Fruit fly (Drosophila melanogaster): ENCODE data around the gene CG33643.

CG33643 gene

dm6 chr2L:13554547-13555159, 23.8 kb downstream of the CG33643 start:
- peak; percentile 46 for TF ChIP-seq Lpt (GFP tag; optimal IDR thresholded peaks at IDR 0.05)
- TF ChIP-seq CG6163 (GFP tag; IDR thresholded peaks at IDR 0.05): peak; percentile 47; the same call in 2 of the 3 replicates
- no peak for TF ChIP-seq CG8119 (GFP tag; IDR thresholded peaks at IDR 0.05)
- TF ChIP-seq Eip78C (GFP tag): peak; percentile 52
- peak; percentile 14 for TF ChIP-seq dsx (GFP tag; optimal IDR thresholded peaks at IDR 0.05; ENCODE audit: poor library complexity, severe bottlenecking)
- no peak for TF ChIP-seq CG3919 (GFP tag; optimal IDR thresholded peaks at IDR 0.05)
- no peak for TF ChIP-seq spab (GFP tag; optimal IDR thresholded peaks at IDR 0.05)
- peak; percentile 3 for TF ChIP-seq Sox102F (GFP tag; optimal IDR thresholded peaks at IDR 0.05)
- no peak for TF ChIP-seq topi (GFP tag; optimal IDR thresholded peaks at IDR 0.05)
- no peak for TF ChIP-seq pdm3 (GFP tag; optimal IDR thresholded peaks at IDR 0.05)
- no peak for TF ChIP-seq CG11902 (GFP tag; optimal IDR thresholded peaks at IDR 0.05)
- TF ChIP-seq ss (GFP tag; optimal IDR thresholded peaks at IDR 0.05): peak in 1 of 2 experiments; percentile 35
- peak; percentile 24 for TF ChIP-seq CG6808 (GFP tag; optimal IDR thresholded peaks at IDR 0.05)
- no peak for TF ChIP-seq CG10669 (GFP tag; optimal IDR thresholded peaks at IDR 0.05)
- TF ChIP-seq Eip75B (GFP tag; optimal IDR thresholded peaks at IDR 0.05): peak; percentile 1

- TF ChIP-seq cyc (GFP tag; optimal IDR thresholded peaks at IDR 0.05): no peak
- no peak for TF ChIP-seq fd85E (GFP tag; optimal IDR thresholded peaks at IDR 0.05)
- TF ChIP-seq CG31627 (GFP tag; optimal IDR thresholded peaks at IDR 0.05): no peak
- no peak for TF ChIP-seq Smox (GFP tag; optimal IDR thresholded peaks at IDR 0.05)
- TF ChIP-seq CG4318 (GFP tag; optimal IDR thresholded peaks at IDR 0.05): no peak
- TF ChIP-seq Gug (GFP tag; IDR thresholded peaks at IDR 0.05): no peak
- TF ChIP-seq CG6276 (GFP tag; optimal IDR thresholded peaks at IDR 0.05): no peak
- no peak for TF ChIP-seq CG15336 (GFP tag; IDR thresholded peaks at IDR 0.05)
- TF ChIP-seq CG7368 (GFP tag; optimal IDR thresholded peaks at IDR 0.05): no peak
- no peak for TF ChIP-seq CG11902 (GFP tag; optimal IDR thresholded peaks at IDR 0.05)
- TF ChIP-seq CG6854 (GFP tag; optimal IDR thresholded peaks at IDR 0.05): no peak
- no peak for TF ChIP-seq CG34406 (GFP tag; optimal IDR thresholded peaks at IDR 0.05)
- TF ChIP-seq lz (GFP tag; optimal IDR thresholded peaks at IDR 0.05): no peak
These were observed 24.5 kb downstream of the CG33643 start for dm6 chr2L:13555397-13555796.

DNA sequence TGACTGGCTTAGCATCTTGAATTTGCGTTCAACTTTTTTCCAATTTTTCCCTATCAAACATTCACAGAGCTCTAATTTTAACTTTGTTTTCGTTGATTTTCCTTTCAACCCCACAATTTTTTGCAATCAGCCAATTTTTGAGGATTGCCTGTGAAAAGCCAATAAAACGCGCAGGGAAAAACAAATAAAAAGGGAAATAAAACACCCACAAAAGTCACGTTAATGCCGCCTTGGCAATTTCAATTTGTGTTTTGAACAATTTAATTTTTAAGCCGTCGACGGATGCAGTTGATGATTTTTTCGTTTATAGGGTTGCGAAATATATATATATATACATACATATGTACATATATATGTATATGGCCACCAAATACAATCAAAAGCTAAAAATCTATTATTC, 38.1 kb downstream of the CG33643 start:
- TF ChIP-seq CG10631 (GFP tag; optimal IDR thresholded peaks at IDR 0.05) (no peak), svp (GFP tag) (no peak), CG11762 (GFP tag; optimal IDR thresholded peaks at IDR 0.05; ENCODE audit: insufficient read depth) (no peak), achi (GFP tag; optimal IDR thresholded peaks at IDR 0.05) (no peak), salr (GFP tag; optimal IDR thresholded peaks at IDR 0.05) (no peak), Hr38 (GFP tag; optimal IDR thresholded peaks at IDR 0.05) (no peak), CG16779 (tag; optimal IDR thresholded peaks at IDR 0.05) (no peak), eg (GFP tag; IDR thresholded peaks at IDR 0.05) (no peak), CG6792 (GFP tag; optimal IDR thresholded peaks at IDR 0.05) (no peak), Sox15 (GFP tag; optimal IDR thresholded peaks at IDR 0.05) (no peak), esn (GFP tag; optimal IDR thresholded peaks at IDR 0.05) (no peak)

- TF ChIP-seq fd59A (GFP tag; optimal IDR thresholded peaks at IDR 0.05) (no peak), CG6276 (GFP tag; optimal IDR thresholded peaks at IDR 0.05) (no peak), cyc (GFP tag; optimal IDR thresholded peaks at IDR 0.05) (no peak), Eip78C (GFP tag) (peak; percentile 74), CG16779 (tag; optimal IDR thresholded peaks at IDR 0.05) (no peak), svp (GFP tag) (peak; percentile 77), achi (GFP tag; optimal IDR thresholded peaks at IDR 0.05) (no peak), CG32006 (GFP tag; optimal IDR thresholded peaks at IDR 0.05) (no peak), CG10631 (GFP tag; optimal IDR thresholded peaks at IDR 0.05) (no peak), CG4318 (GFP tag; optimal IDR thresholded peaks at IDR 0.05) (no peak), Blimp-1 (GFP tag; optimal IDR thresholded peaks at IDR 0.05) (no peak), Eip93F (GFP tag; optimal IDR thresholded peaks at IDR 0.05) (no peak), OdsH (GFP tag; optimal IDR thresholded peaks at IDR 0.05) (peak; percentile 2), topi (GFP tag; optimal IDR thresholded peaks at IDR 0.05) (no peak), CG8632 (GFP tag; optimal IDR thresholded peaks at IDR 0.05) (no peak), CG11902 (GFP tag; optimal IDR thresholded peaks at IDR 0.05) (no peak), CG8119 (GFP tag; IDR thresholded peaks at IDR 0.05) (no peak), ss (GFP tag; optimal IDR thresholded peaks at IDR 0.05) (no peak), esn (GFP tag; optimal IDR thresholded peaks at IDR 0.05) (no peak), CG6163 (GFP tag; IDR thresholded peaks at IDR 0.05) (no peak), Ets21C (GFP tag; optimal IDR thresholded peaks at IDR 0.05) (no peak), CG3919 (GFP tag; optimal IDR thresholded peaks at IDR 0.05) (no peak), Smox (GFP tag; optimal IDR thresholded peaks at IDR 0.05) (no peak)
These were observed 39.1 kb downstream of the CG33643 start for dm6 chr2L:13570016-13570415.

Data from whole organism, prepupa.